Worm (Caenorhabditis elegans): ENCODE results near the gene nas-4.

nas-4 gene

ce11 chrIII:6411914-6412313, 3.5 kb downstream of the nas-4 start, which contains the start of gene C05D11.5 (continued):
- TF ChIP-seq B0035.1 (tag; optimal IDR thresholded peaks at IDR 0.05) (no peak), zim-3 (tag; optimal IDR thresholded peaks at IDR 0.05) (no peak)

- TF ChIP-seq ztf-3 (GFP tag; optimal IDR thresholded peaks at IDR 0.05): no peak
- TF ChIP-seq nhr-80 (tag; optimal IDR thresholded peaks at IDR 0.05): peak; percentile 3
Observed at ce11 chrIII:6411430-6411829, 4.0 kb downstream of the nas-4 start.

ce11 chrIII:6406829-6407228, 8.6 kb downstream of the nas-4 start, which contains the start of gene let-756:
Gene let-756 (plus strand): TSS chrIII:6407129.
- TF ChIP-seq atf-7 (tag; optimal IDR thresholded peaks at IDR 0.05) (no peak), tbx-9 (tag; optimal IDR thresholded peaks at IDR 0.05; ENCODE audit: borderline replicate concordance) (no peak), mes-4 (tag; optimal IDR thresholded peaks at IDR 0.05) (no peak), C06A6.2 (GFP tag; conservative IDR thresholded peaks at IDR 0.05) (no peak), repo-1 (tag; optimal IDR thresholded peaks at IDR 0.05) (no peak), mcd-1 (GFP tag; IDR thresholded peaks at IDR 0.05) (no peak), K11D2.4 (GFP tag; IDR thresholded peaks at IDR 0.05) (no peak), nfya-2 (GFP tag; IDR thresholded peaks at IDR 0.05) (no peak), tlf-1 (GFP tag; optimal IDR thresholded peaks at IDR 0.05) (no peak), egl-44 (GFP tag; IDR thresholded peaks at IDR 0.05) (no peak), lin-54 (GFP tag; optimal IDR thresholded peaks at IDR 0.05) (no peak), rcor-1 (GFP tag; IDR thresholded peaks at IDR 0.05) (no peak), madf-10 (tag; optimal IDR thresholded peaks at IDR 0.05) (no peak), nfya-1 (tag; optimal IDR thresholded peaks at IDR 0.05; ENCODE audit: borderline replicate concordance, insufficient read depth) (no peak), B0336.3 (GFP tag; IDR thresholded peaks at IDR 0.05) (no peak), ztf-26 (tag; optimal IDR thresholded peaks at IDR 0.05) (no peak), hmg-1.2 (GFP tag; IDR thresholded peaks at IDR 0.05) (no peak), lin-40 (tag; optimal IDR thresholded peaks at IDR 0.05) (no peak)

ce11 chrIII:6405121-6405520, 10.3 kb downstream of the nas-4 start:
- TF ChIP-seq K11D2.4 (GFP tag; IDR thresholded peaks at IDR 0.05): no peak

- peak in 1 of 2 experiments; percentile 37 for TF ChIP-seq let-607 (tag; optimal IDR thresholded peaks at IDR 0.05)
- TF ChIP-seq nhr-80 (tag; optimal IDR thresholded peaks at IDR 0.05): peak; percentile 49
- no peak for TF ChIP-seq lsy-27 (tag; optimal IDR thresholded peaks at IDR 0.05; ENCODE audit: borderline replicate concordance, insufficient read depth)
- TF ChIP-seq unc-62 (GFP tag; optimal IDR thresholded peaks at IDR 0.05): peak; percentile 81
Observed at ce11 chrIII:6402810-6403209, 12.6 kb downstream of the nas-4 start.

- TF ChIP-seq F39B2.1 (GFP tag; IDR thresholded peaks at IDR 0.05) (no peak), F10E7.11 (tag; optimal IDR thresholded peaks at IDR 0.05) (no peak), somi-1 (GFP tag; optimal IDR thresholded peaks at IDR 0.05) (peak; percentile 33), B0336.3 (GFP tag; IDR thresholded peaks at IDR 0.05) (no peak), efl-1 (GFP tag; optimal IDR thresholded peaks at IDR 0.05) (no peak), nhr-120 (GFP tag; IDR thresholded peaks at IDR 0.05) (no peak)
Observed at ce11 chrIII:6402346-6402745, 13.1 kb downstream of the nas-4 start.
